Fruit fly (Drosophila melanogaster) whole organism, embryonic: ENCODE data around the gene Scgalpha.

Source experiments
- Atf3 ChIP-seq: fragments of 200-800 bp; sonication (Bioruptor generic); optimal IDR thresholded peaks from 3 replicates; lab custom pipeline; 2016; ENCODE audit warnings: missing biosample characterization, missing genetic modification characterization
- Bgb ChIP-seq: fragments of 200-800 bp; sonication (Bioruptor generic); IDR thresholded peaks from 2 replicates; pipeline ENCODE4 v1.3.6; 2022; ENCODE audit warnings: missing biosample characterization, missing genetic modification characterization; ENCODE audit not compliant: partially characterized antibody
- C15 ChIP-seq: fragments of 200-800 bp; sonication (Bioruptor generic); IDR thresholded peaks from 3 replicates; pipeline ENCODE4 v1.3.6; 2022; ENCODE audit warnings: missing biosample characterization, missing genetic modification characterization
- CG10565 ChIP-seq: fragments of 200-800 bp; sonication (Bioruptor generic); optimal IDR thresholded peaks from 3 replicates; lab custom pipeline; 2016; ENCODE audit warnings: missing biosample characterization, mild to moderate bottlenecking, missing genetic modification characterization
- CG11247 ChIP-seq: fragments of 200-800 bp; sonication (Bioruptor generic); IDR thresholded peaks from 2 replicates; pipeline ENCODE4 v1.3.6; 2022; ENCODE audit warnings: missing biosample characterization, missing genetic modification characterization
- CG11504 ChIP-seq: fragments of 200-800 bp; sonication (Bioruptor generic); optimal IDR thresholded peaks from 3 replicates; lab custom pipeline; 2019; ENCODE audit warnings: missing biosample characterization, mild to moderate bottlenecking, missing genetic modification characterization, moderate library complexity
- CG11695 ChIP-seq: fragments of 200-800 bp; sonication (Bioruptor generic); IDR thresholded peaks from 3 replicates; pipeline ENCODE4 v1.3.6; 2022; ENCODE audit warnings: missing biosample characterization, missing genetic modification characterization
- CG12219 ChIP-seq: fragments of 200-800 bp; sonication (Bioruptor generic); optimal IDR thresholded peaks from 3 replicates; lab custom pipeline; 2018; ENCODE audit warnings: missing biosample characterization, mild to moderate bottlenecking, missing genetic modification characterization
- CG12659 ChIP-seq: fragments of 200-800 bp; sonication (Bioruptor generic); optimal IDR thresholded peaks from 3 replicates; lab custom pipeline; 2017; ENCODE audit warnings: mild to moderate bottlenecking, missing biosample characterization, missing genetic modification reagents, missing genetic modification characterization
- CG13296 ChIP-seq: fragments of 200-800 bp; sonication (Bioruptor generic); optimal IDR thresholded peaks from 3 replicates; lab custom pipeline; 2018; ENCODE audit warnings: missing biosample characterization, mild to moderate bottlenecking, missing genetic modification characterization
- CG14014 ChIP-seq: fragments of 200-800 bp; sonication (Bioruptor generic); IDR thresholded peaks from 2 replicates; pipeline ENCODE4 v1.3.6; 2022; ENCODE audit warnings: missing biosample characterization, missing genetic modification characterization
- CG15479 ChIP-seq: fragments of 200-800 bp; sonication (Bioruptor generic); optimal IDR thresholded peaks from 3 replicates; lab custom pipeline; 2019; ENCODE audit warnings: missing biosample characterization, mild to moderate bottlenecking, missing genetic modification characterization, moderate library complexity
- CG17359 ChIP-seq: fragments of 200-800 bp; sonication (Bioruptor generic); optimal IDR thresholded peaks from 3 replicates; lab custom pipeline; 2018; ENCODE audit warnings: missing biosample characterization, mild to moderate bottlenecking, missing genetic modification characterization, moderate library complexity
- CG17385 ChIP-seq: fragments of 200-800 bp; sonication (Bioruptor generic); optimal IDR thresholded peaks from 3 replicates; lab custom pipeline; 2018; ENCODE audit warnings: missing biosample characterization, mild to moderate bottlenecking, missing genetic modification characterization
- CG17568 ChIP-seq: fragments of 200-800 bp; sonication (Bioruptor generic); optimal IDR thresholded peaks from 2 replicates; lab custom pipeline; 2018; ENCODE audit warnings: missing biosample characterization, mild to moderate bottlenecking, missing genetic modification characterization, moderate library complexity
- CG2116 ChIP-seq: fragments of 200-800 bp; sonication (Bioruptor generic); optimal IDR thresholded peaks from 3 replicates; lab custom pipeline; 2018; ENCODE audit warnings: missing biosample characterization, mild to moderate bottlenecking, missing genetic modification characterization
- CG2120 ChIP-seq: fragments of 200-800 bp; sonication (Bioruptor generic); optimal IDR thresholded peaks from 3 replicates; lab custom pipeline; 2016; ENCODE audit warnings: missing biosample characterization, missing genetic modification characterization
- CG2678 ChIP-seq: fragments of 200-800 bp; sonication (Bioruptor generic); optimal IDR thresholded peaks from 3 replicates; lab custom pipeline; 2019; ENCODE audit warnings: missing biosample characterization, mild to moderate bottlenecking, missing genetic modification characterization, moderate library complexity
- CG30431 ChIP-seq: fragments of 200-800 bp; sonication (Bioruptor generic); optimal IDR thresholded peaks from 2 replicates; lab custom pipeline; 2017; ENCODE audit warnings: missing biosample characterization, missing genetic modification characterization
- CG5180 ChIP-seq: fragments of 200-800 bp; sonication (Bioruptor generic); optimal IDR thresholded peaks from 3 replicates; lab custom pipeline; 2017; ENCODE audit warnings: missing biosample characterization, missing genetic modification characterization, mild to moderate bottlenecking, moderate library complexity, missing genetic modification reagents
- CG6175 ChIP-seq: fragments of 200-800 bp; sonication (Bioruptor generic); IDR thresholded peaks from 3 replicates; pipeline ENCODE4 v1.3.6; 2022; ENCODE audit warnings: missing biosample characterization, missing genetic modification characterization
- CG6689 ChIP-seq: fragments of 200-800 bp; sonication (Bioruptor generic); IDR thresholded peaks from 2 replicates; pipeline ENCODE4 v1.3.6; 2022; ENCODE audit warnings: missing biosample characterization, missing genetic modification characterization
- Deaf1 ChIP-seq: fragments of 200-800 bp; optimal IDR thresholded peaks from 3 replicates; lab custom pipeline; 2019; ENCODE audit warnings: missing biosample characterization, mild to moderate bottlenecking, missing genetic modification characterization, moderate library complexity
- Dip3 ChIP-seq: fragments of 200-800 bp; sonication (Bioruptor generic); optimal IDR thresholded peaks from 3 replicates; lab custom pipeline; 2016; ENCODE audit warnings: missing biosample characterization, missing genetic modification characterization
- Doc3 ChIP-seq: fragments of 200-800 bp; sonication (Bioruptor generic); IDR thresholded peaks from 3 replicates; pipeline ENCODE4 v1.3.6; 2022; ENCODE audit warnings: missing biosample characterization, missing genetic modification characterization; ENCODE audit not compliant: partially characterized antibody
- Fer1 ChIP-seq: fragments of 200-800 bp; sonication (Bioruptor generic); optimal IDR thresholded peaks from 2 replicates; lab custom pipeline; 2017; ENCODE audit warnings: missing biosample characterization, mild to moderate bottlenecking, missing genetic modification characterization
- Fer3 ChIP-seq: fragments of 200-800 bp; sonication (Bioruptor generic); optimal IDR thresholded peaks from 2 replicates; lab custom pipeline; 2018; ENCODE audit warnings: missing biosample characterization, mild to moderate bottlenecking, missing genetic modification characterization, moderate library complexity
- Nf-YB ChIP-seq: fragments of 200-800 bp; sonication (Bioruptor generic); optimal IDR thresholded peaks from 3 replicates; lab custom pipeline; 2019; ENCODE audit warnings: missing biosample characterization, mild to moderate bottlenecking, missing genetic modification characterization, moderate library complexity
- Sry-β ChIP-seq: fragments of 200-800 bp; sonication (Bioruptor generic); optimal IDR thresholded peaks from 2 replicates; lab custom pipeline; 2018; ENCODE audit warnings: missing biosample characterization, mild to moderate bottlenecking, missing genetic modification characterization, moderate library complexity
- Vsx1 ChIP-seq: fragments of 200-800 bp; sonication (Bioruptor generic); optimal IDR thresholded peaks from 2 replicates; lab custom pipeline; 2017; ENCODE audit warnings: missing biosample characterization, mild to moderate bottlenecking, missing genetic modification characterization, missing genetic modification reagents
- YL-1 ChIP-seq: fragments of 200-800 bp; sonication (Bioruptor generic); optimal IDR thresholded peaks from 3 replicates; lab custom pipeline; 2017; ENCODE audit warnings: missing biosample characterization, mild to moderate bottlenecking, missing genetic modification characterization
- br ChIP-seq: fragments of >200 bp; optimal IDR thresholded peaks from 2 replicates; lab custom pipeline; 2017
- cas ChIP-seq: fragments of 200-800 bp; sonication (Bioruptor generic); IDR thresholded peaks from 2 replicates; pipeline ENCODE4 v1.3.6; 2022; ENCODE audit warnings: missing biosample characterization, missing genetic modification characterization
- croc ChIP-seq: fragments of 200-800 bp; sonication (Bioruptor generic); conservative IDR thresholded peaks from 3 replicates; pipeline ENCODE4 v1.3.6; 2022; ENCODE audit warnings: missing biosample characterization, missing genetic modification characterization
- danr ChIP-seq: fragments of 200-800 bp; sonication (Bioruptor generic); IDR thresholded peaks from 2 replicates; pipeline ENCODE4 v1.3.6; 2022; ENCODE audit warnings: missing biosample characterization, missing genetic modification characterization
- fd64A ChIP-seq: fragments of 200-800 bp; sonication (Bioruptor generic); optimal IDR thresholded peaks from 3 replicates; lab custom pipeline; 2018; ENCODE audit warnings: missing biosample characterization, mild to moderate bottlenecking, missing genetic modification characterization
- gcm2 ChIP-seq: fragments of 200-800 bp; sonication (Bioruptor generic); optimal IDR thresholded peaks from 2 replicates; lab custom pipeline; 2016; ENCODE audit warnings: missing biosample characterization, missing genetic modification characterization
- gem ChIP-seq: fragments of 200-800 bp; sonication (Bioruptor generic); optimal IDR thresholded peaks from 2 replicates; lab custom pipeline; 2019; ENCODE audit warnings: missing biosample characterization, mild to moderate bottlenecking, missing genetic modification characterization, moderate library complexity
- knrl ChIP-seq: fragments of 200-800 bp; sonication (Bioruptor generic); IDR thresholded peaks from 3 replicates; pipeline ENCODE4 v1.3.6; 2022; ENCODE audit warnings: missing biosample characterization, missing genetic modification characterization; ENCODE audit not compliant: partially characterized antibody
- mam ChIP-seq: fragments of 200-800 bp; sonication (Bioruptor generic); optimal IDR thresholded peaks from 3 replicates; lab custom pipeline; 2016; ENCODE audit warnings: missing biosample characterization, missing genetic modification characterization
- onecut ChIP-seq: fragments of 200-800 bp; sonication (Bioruptor generic); IDR thresholded peaks from 2 replicates; pipeline ENCODE4 v1.3.6; 2022; ENCODE audit warnings: missing biosample characterization, missing genetic modification characterization
- pb ChIP-seq: fragments of 200-800 bp; sonication (Bioruptor generic); optimal IDR thresholded peaks from 3 replicates; lab custom pipeline; 2016; ENCODE audit warnings: missing biosample characterization, missing genetic modification characterization
- scrt ChIP-seq: fragments of 200-800 bp; sonication (Bioruptor generic); optimal IDR thresholded peaks from 2 replicates; lab custom pipeline; 2018; ENCODE audit warnings: missing biosample characterization, mild to moderate bottlenecking, missing genetic modification characterization, moderate library complexity
- wor ChIP-seq: fragments of 200-800 bp; sonication (Bioruptor generic); IDR thresholded peaks from 2 replicates; pipeline ENCODE4 v1.3.6; 2022; ENCODE audit warnings: missing biosample characterization, missing genetic modification characterization
- z ChIP-seq: fragments of 200-800 bp; sonication (Bioruptor generic); IDR thresholded peaks from 3 replicates; pipeline ENCODE4 v1.3.6; 2022; ENCODE audit warnings: missing biosample characterization, missing genetic modification characterization
- zf30C ChIP-seq: fragments of 200-800 bp; sonication (Bioruptor generic); optimal IDR thresholded peaks from 3 replicates; lab custom pipeline; 2018; ENCODE audit warnings: missing biosample characterization, mild to moderate bottlenecking, missing genetic modification characterization

The Scgalpha gene

DNA sequence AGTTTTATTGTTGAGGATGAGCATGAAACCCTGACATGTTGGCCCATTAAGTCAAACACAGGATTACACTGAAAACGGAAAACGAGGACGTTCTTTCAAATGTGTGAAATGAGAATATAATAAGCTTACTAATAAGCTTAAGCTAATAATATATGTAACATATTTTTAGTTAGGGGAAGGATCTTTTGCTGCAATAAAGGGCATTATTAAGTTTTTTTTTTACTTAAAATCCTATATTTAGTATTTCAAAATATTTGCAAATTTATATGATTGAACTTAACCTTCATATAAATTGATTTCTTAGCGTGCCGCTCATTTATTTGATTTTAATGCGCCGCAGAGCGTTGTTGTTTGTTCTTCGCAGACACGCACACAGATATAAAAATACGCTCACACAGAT is 30.0 kb downstream of the Scgalpha start (continued):
- TF ChIP-seq Atf3 (GFP tag; lab: Kevin White, UChicago) (no peak), Sry-β (GFP tag; lab: Kevin White, UChicago) (no peak), CG17385 (GFP tag; lab: Kevin White, UChicago) (no peak), z (GFP tag; lab: Robert Waterston, UW) (no peak), croc (GFP tag; lab: Robert Waterston, UW) (no peak), cas (GFP tag; lab: Robert Waterston, UW) (no peak), CG17359 (tag; lab: Kevin White, UChicago) (no peak), Deaf1 (tag; lab: Kevin White, UChicago) (no peak), CG11695 (GFP tag; lab: Robert Waterston, UW) (0 out of 3 replicates have a peak, but pooled peaks have one; percentile 31), Dip3 (GFP tag; lab: Kevin White, UChicago) (no peak), gcm2 (no peak), wor (GFP tag; lab: Robert Waterston, UW) (no peak), Doc3 (GFP tag; lab: Robert Waterston, UW) (no peak), zf30C (GFP tag; lab: Kevin White, UChicago) (no peak), CG6175 (GFP tag; lab: Robert Waterston, UW) (no peak), br (lab: Kevin White, UChicago) (no peak), pb (GFP tag; lab: Kevin White, UChicago) (no peak), CG2678 (peak; percentile 62), CG6689 (GFP tag; lab: Robert Waterston, UW) (no peak), CG10565 (GFP tag; lab: Kevin White, UChicago) (no peak), C15 (no peak), CG2116 (GFP tag; lab: Kevin White, UChicago) (no peak), CG5180 (GFP tag; lab: Kevin White, UChicago) (no peak), Nf-YB (GFP tag; lab: Kevin White, UChicago) (no peak), Fer3 (tag; lab: Kevin White, UChicago) (peak; percentile 15), knrl (no peak), CG11247 (GFP tag; lab: Robert Waterston, UW) (no peak), CG12219 (no peak), mam (GFP tag; lab: Kevin White, UChicago) (no peak), CG11504 (tag; lab: Kevin White, UChicago) (peak; percentile 51), gem (peak; percentile 19), YL-1 (GFP tag; lab: Kevin White, UChicago) (no peak), CG2120 (GFP tag; lab: Kevin White, UChicago) (no peak), danr (no peak), fd64A (no peak), Bgb (GFP tag; lab: Robert Waterston, UW) (no peak), CG15479 (no peak), CG13296 (no peak), CG17568 (GFP tag; lab: Kevin White, UChicago) (no peak), Vsx1 (GFP tag; lab: Kevin White, UChicago) (no peak), onecut (GFP tag; lab: Robert Waterston, UW) (no peak), scrt (GFP tag; lab: Kevin White, UChicago) (peak; percentile 18), CG30431 (GFP tag; lab: Kevin White, UChicago) (no peak), CG14014 (peak; percentile 29; the same call in 1 of the 2 replicates), Fer1 (peak; percentile 40), CG12659 (GFP tag; lab: Kevin White, UChicago) (peak; percentile 6)
